Worm (Caenorhabditis elegans): ENCODE measurements around the gene srw-119.

The srw-119 gene

ce11 chrV:3010468-3010867, 10.8 kb upstream of the srw-119 start, which contains the start of gene srw-136:
Gene srw-136 (minus strand): TSS chrV:3010568.
- TF ChIP-seq unc-30 (tag; optimal IDR thresholded peaks at IDR 0.05) (no peak), mef-2 (tag; optimal IDR thresholded peaks at IDR 0.05) (no peak), lin-13 (GFP tag; optimal IDR thresholded peaks at IDR 0.05) (no peak), egl-27 (tag; optimal IDR thresholded peaks at IDR 0.05) (no peak), fos-1 (tag; optimal IDR thresholded peaks at IDR 0.05) (no peak), isw-1 (GFP tag; IDR thresholded peaks at IDR 0.05) (no peak), dsc-1 (tag; optimal IDR thresholded peaks at IDR 0.05) (no peak), lin-15B (tag; optimal IDR thresholded peaks at IDR 0.05) (no peak), ama-1 (optimal IDR thresholded peaks at IDR 0.05) (no peak), unc-62 (GFP tag; optimal IDR thresholded peaks at IDR 0.05) (no peak), fkh-8 (tag; optimal IDR thresholded peaks at IDR 0.05) (no peak), elt-2 (tag; optimal IDR thresholded peaks at IDR 0.05) (no peak), fkh-4 (tag; optimal IDR thresholded peaks at IDR 0.05; ENCODE audit: borderline replicate concordance) (no peak), vab-15 (tag; optimal IDR thresholded peaks at IDR 0.05) (no peak), grh-1 (GFP tag; IDR thresholded peaks at IDR 0.05) (no peak), nhr-237 (tag; optimal IDR thresholded peaks at IDR 0.05) (no peak)

ce11 chrV:3005964-3006363, 6.3 kb upstream of the srw-119 start, which contains the start of gene srw-112:
Gene srw-112 (minus strand): TSS chrV:3006064.
- TF ChIP-seq elt-3 (tag; optimal IDR thresholded peaks at IDR 0.05): no peak
- peak; percentile 0 for TF ChIP-seq fkh-8 (tag; optimal IDR thresholded peaks at IDR 0.05)
- no peak for TF ChIP-seq ceh-90 (tag; optimal IDR thresholded peaks at IDR 0.05)
- no peak for TF ChIP-seq jun-1 (tag; optimal IDR thresholded peaks at IDR 0.05)
- TF ChIP-seq pag-3 (tag; optimal IDR thresholded peaks at IDR 0.05; ENCODE audit: borderline replicate concordance, insufficient read depth): no peak

ce11 chrV:2996105-2996504, 3.5 kb downstream of the srw-119 start, which contains the start of gene srw-120:
Gene srw-120 (minus strand): TSS chrV:2996205.
- TF ChIP-seq rnt-1 (tag; optimal IDR thresholded peaks at IDR 0.05) (no peak), lsy-2 (tag; optimal IDR thresholded peaks at IDR 0.05) (no peak), sup-37 (GFP tag; optimal IDR thresholded peaks at IDR 0.05) (no peak), ceh-8 (GFP tag; optimal IDR thresholded peaks at IDR 0.05) (no peak), fkh-10 (GFP tag; optimal IDR thresholded peaks at IDR 0.05) (no peak), aha-1 (tag; optimal IDR thresholded peaks at IDR 0.05) (no peak), ztf-4 (tag; optimal IDR thresholded peaks at IDR 0.05) (no peak), ztf-11 (tag; optimal IDR thresholded peaks at IDR 0.05) (no peak), sptf-1 (tag; optimal IDR thresholded peaks at IDR 0.05) (no peak), nhr-84 (tag; optimal IDR thresholded peaks at IDR 0.05) (no peak), Y116A8C.19 (tag; optimal IDR thresholded peaks at IDR 0.05; ENCODE audit: borderline replicate concordance) (no peak), jun-1 (tag; optimal IDR thresholded peaks at IDR 0.05) (no peak)

ce11 chrV:2993816-2994215, 5.8 kb downstream of the srw-119 start, which contains the start of gene srw-115:
Gene srw-115 (minus strand): TSS chrV:2993916.
- TF ChIP-seq hlh-4 (tag; optimal IDR thresholded peaks at IDR 0.05) (no peak), C04F5.9 (tag; optimal IDR thresholded peaks at IDR 0.05) (no peak), aha-1 (tag; optimal IDR thresholded peaks at IDR 0.05) (no peak), skn-1 (tag; optimal IDR thresholded peaks at IDR 0.05) (no peak), egl-13 (tag; optimal IDR thresholded peaks at IDR 0.05) (no peak), sptf-1 (tag; optimal IDR thresholded peaks at IDR 0.05) (no peak), swsn-7 (tag; optimal IDR thresholded peaks at IDR 0.05) (no peak), snpc-4 (tag; optimal IDR thresholded peaks at IDR 0.05) (no peak), lin-35 (GFP tag; optimal IDR thresholded peaks at IDR 0.05) (no peak), vab-15 (tag; optimal IDR thresholded peaks at IDR 0.05) (no peak), isw-1 (GFP tag; IDR thresholded peaks at IDR 0.05) (no peak), hpl-2 (GFP tag; optimal IDR thresholded peaks at IDR 0.05) (no peak), ama-1 (optimal IDR thresholded peaks at IDR 0.05) (no peak), fkh-8 (tag; optimal IDR thresholded peaks at IDR 0.05) (no peak), rnt-1 (tag; optimal IDR thresholded peaks at IDR 0.05) (no peak), nhr-28 (tag; optimal IDR thresholded peaks at IDR 0.05) (no peak)
